Fruit fly (Drosophila melanogaster) whole organism, embryonic: Measurements from ENCODE around the gene CG7650.

Experiments used
- B-H2 ChIP-seq: fragments of 200-800 bp; sonication (Bioruptor generic); optimal IDR thresholded peaks from 2 replicates; lab custom pipeline; 2018; ENCODE audit warnings: missing biosample characterization, mild to moderate bottlenecking, missing genetic modification characterization
- CG11398 ChIP-seq: fragments of 200-800 bp; sonication (Bioruptor generic); optimal IDR thresholded peaks from 2 replicates; lab custom pipeline; 2016; ENCODE audit warnings: missing biosample characterization, missing genetic modification characterization
- CG12769 ChIP-seq: fragments of 200-800 bp; sonication (Bioruptor generic); optimal IDR thresholded peaks from 2 replicates; lab custom pipeline; 2019; ENCODE audit warnings: missing biosample characterization, mild to moderate bottlenecking, missing genetic modification characterization, moderate library complexity
- CG15269 ChIP-seq: fragments of 200-800 bp; sonication (Bioruptor generic); optimal IDR thresholded peaks from 2 replicates; lab custom pipeline; 2018; ENCODE audit warnings: missing biosample characterization, mild to moderate bottlenecking, missing genetic modification characterization, moderate library complexity
- CG15479 ChIP-seq: fragments of 200-800 bp; sonication (Bioruptor generic); optimal IDR thresholded peaks from 3 replicates; lab custom pipeline; 2019; ENCODE audit warnings: missing biosample characterization, mild to moderate bottlenecking, missing genetic modification characterization, moderate library complexity
- CG1792 ChIP-seq: fragments of 200-800 bp; sonication (Bioruptor generic); optimal IDR thresholded peaks from 2 replicates; lab custom pipeline; 2016; ENCODE audit warnings: missing biosample characterization, missing genetic modification characterization
- CG31224 ChIP-seq: fragments of 200-800 bp; sonication (Bioruptor generic); IDR thresholded peaks from 2 replicates; pipeline ENCODE4 v1.3.6; 2022; ENCODE audit warnings: missing biosample characterization, missing genetic modification characterization
- CG31441 ChIP-seq: fragments of 200-800 bp; sonication (Bioruptor generic); IDR thresholded peaks from 2 replicates; pipeline ENCODE4 v1.3.6; 2022; ENCODE audit warnings: missing biosample characterization, missing genetic modification characterization
- CG32532 ChIP-seq: fragments of 200-800 bp; sonication (Bioruptor generic); IDR thresholded peaks from 2 replicates; pipeline ENCODE4 v1.3.6; 2022; ENCODE audit warnings: missing biosample characterization, missing genetic modification characterization
- CG3281 ChIP-seq: fragments of 200-800 bp; sonication (Bioruptor generic); optimal IDR thresholded peaks from 3 replicates; lab custom pipeline; 2017; ENCODE audit warnings: missing biosample characterization, mild to moderate bottlenecking, missing genetic modification characterization
- CG33213 ChIP-seq: fragments of 200-800 bp; sonication (Bioruptor generic); optimal IDR thresholded peaks from 3 replicates; lab custom pipeline; 2016; ENCODE audit warnings: missing biosample characterization, missing genetic modification characterization
- CG3726 ChIP-seq: fragments of 200-800 bp; sonication (Bioruptor generic); IDR thresholded peaks from 3 replicates; pipeline ENCODE4, ENCODE4 v1.3.6; 2022; ENCODE audit warnings: missing biosample characterization, missing genetic modification characterization
- CG4328 ChIP-seq: fragments of 200-800 bp; sonication (Bioruptor generic); optimal IDR thresholded peaks from 3 replicates; lab custom pipeline; 2017; ENCODE audit warnings: missing biosample characterization, missing genetic modification reagents, missing genetic modification characterization
- CG6791 ChIP-seq: fragments of 200-800 bp; sonication (Bioruptor generic); IDR thresholded peaks from 3 replicates; pipeline ENCODE4 v1.3.6; 2022; ENCODE audit warnings: missing biosample characterization, missing genetic modification characterization; ENCODE audit not compliant: partially characterized antibody
- CG7271 ChIP-seq: fragments of 200-800 bp; sonication (Bioruptor generic); optimal IDR thresholded peaks from 2 replicates; lab custom pipeline; 2018; ENCODE audit warnings: missing biosample characterization, mild to moderate bottlenecking, missing genetic modification characterization, moderate library complexity
- CG7357 ChIP-seq: fragments of 200-800 bp; sonication (Bioruptor generic); IDR thresholded peaks from 3 replicates; pipeline ENCODE4 v1.3.6; 2022; ENCODE audit warnings: missing biosample characterization, missing genetic modification characterization
- CG7928 ChIP-seq: fragments of 200-800 bp; sonication (Bioruptor generic); optimal IDR thresholded peaks from 2 replicates; lab custom pipeline; 2017; ENCODE audit warnings: missing biosample characterization, mild to moderate bottlenecking, missing genetic modification characterization
- CG8089 ChIP-seq: fragments of 200-800 bp; sonication (Bioruptor generic); optimal IDR thresholded peaks from 3 replicates; lab custom pipeline; 2016; ENCODE audit warnings: missing biosample characterization, missing genetic modification characterization
- CG8290 ChIP-seq, 3 experiments: fragments of 200-800 bp; sonication (Bioruptor generic); optimal IDR thresholded peaks; 2 replicates each; lab custom pipeline; 2016 to 2019; ENCODE audit warnings: missing biosample characterization in 3 of 3, missing genetic modification characterization in 3 of 3, mild to moderate bottlenecking in 2 of 3, moderate library complexity in 1 of 3
- CG9727 ChIP-seq: fragments of 200-800 bp; sonication (Bioruptor generic); optimal IDR thresholded peaks from 3 replicates; lab custom pipeline; 2017; ENCODE audit warnings: missing biosample characterization, mild to moderate bottlenecking, missing genetic modification characterization
- CG9797 ChIP-seq: fragments of 200-800 bp; sonication (Bioruptor generic); optimal IDR thresholded peaks from 3 replicates; lab custom pipeline; 2018; ENCODE audit warnings: missing biosample characterization, mild to moderate bottlenecking, missing genetic modification characterization
- D ChIP-seq, 2 experiments: fragments of 200-800 bp in 1 of 2; fragments of >200 bp in 1 of 2; sonication (Bioruptor generic) in 1 of 2; optimal IDR thresholded peaks; 2 replicates in 1 of 2; 3 replicates in 1 of 2; lab custom pipeline; 2017; ENCODE audit warnings: mild to moderate bottlenecking in 1 of 2, missing biosample characterization in 1 of 2, missing genetic modification characterization in 1 of 2, missing genetic modification reagents in 1 of 2
- Dip3 ChIP-seq: fragments of 200-800 bp; sonication (Bioruptor generic); optimal IDR thresholded peaks from 3 replicates; lab custom pipeline; 2016; ENCODE audit warnings: missing biosample characterization, missing genetic modification characterization
- Dref ChIP-seq: fragments of 200-800 bp; sonication (Bioruptor generic); IDR thresholded peaks from 2 replicates; pipeline ENCODE4 v1.3.6; 2022; ENCODE audit warnings: missing biosample characterization, missing genetic modification characterization
- Drgx ChIP-seq: fragments of 200-800 bp; sonication (Bioruptor generic); IDR thresholded peaks from 2 replicates; pipeline ENCODE4 v1.3.6; 2022; ENCODE audit warnings: missing biosample characterization, missing genetic modification characterization
- E2f2 ChIP-seq: fragments of 200-800 bp; sonication (Bioruptor generic); IDR thresholded peaks from 2 replicates; pipeline ENCODE4 v1.3.6; 2022; ENCODE audit warnings: missing biosample characterization, missing genetic modification characterization
- Hr51 ChIP-seq, 2 experiments: fragments of 200-800 bp; sonication (Bioruptor generic); optimal IDR thresholded peaks; 2 replicates in 1 of 2; 3 replicates in 1 of 2; lab custom pipeline; 2016 to 2018; ENCODE audit warnings: missing biosample characterization in 2 of 2, missing genetic modification characterization in 2 of 2, mild to moderate bottlenecking in 1 of 2, moderate library complexity in 1 of 2
- Lhr ChIP-seq: fragments of 200-800 bp; sonication (Bioruptor generic); optimal IDR thresholded peaks from 3 replicates; lab custom pipeline; 2017; ENCODE audit warnings: mild to moderate bottlenecking, missing biosample characterization, missing genetic modification reagents, missing genetic modification characterization
- Meics ChIP-seq: fragments of 200-800 bp; sonication (Bioruptor generic); optimal IDR thresholded peaks from 2 replicates; lab custom pipeline; 2017; ENCODE audit warnings: missing biosample characterization, mild to moderate bottlenecking, missing genetic modification characterization
- Mrtf ChIP-seq: fragments of 200-800 bp; sonication (Bioruptor generic); IDR thresholded peaks from 3 replicates; pipeline ENCODE4 v1.3.6; 2022; ENCODE audit warnings: missing biosample characterization, missing genetic modification characterization
- Oli ChIP-seq: fragments of 200-800 bp; sonication (Bioruptor generic); optimal IDR thresholded peaks from 2 replicates; lab custom pipeline; 2018; ENCODE audit warnings: missing biosample characterization, mild to moderate bottlenecking, missing genetic modification characterization, moderate library complexity
- Opbp ChIP-seq: fragments of 200-800 bp; sonication (Bioruptor generic); IDR thresholded peaks from 3 replicates; pipeline ENCODE4 v1.3.6; 2022; ENCODE audit warnings: missing biosample characterization, missing genetic modification characterization; ENCODE audit not compliant: partially characterized antibody
- Poxn ChIP-seq: fragments of 200-800 bp; sonication (Bioruptor generic); IDR thresholded peaks from 2 replicates; pipeline ENCODE4 v1.3.6; 2022; ENCODE audit warnings: missing biosample characterization, missing genetic modification characterization
- Sin3A ChIP-seq: fragments of >200 bp; optimal IDR thresholded peaks from 2 replicates; lab custom pipeline; 2018
- Ssrp ChIP-seq: fragments of 200-800 bp; sonication (Bioruptor generic); optimal IDR thresholded peaks from 2 replicates; lab custom pipeline; 2018; ENCODE audit warnings: missing biosample characterization, mild to moderate bottlenecking, missing genetic modification characterization, moderate library complexity
- aop ChIP-seq: fragments of 200-800 bp; sonication (Bioruptor generic); IDR thresholded peaks from 2 replicates; pipeline ENCODE4 v1.3.6; 2022; ENCODE audit warnings: missing biosample characterization, missing genetic modification characterization
- bbx ChIP-seq: fragments of 200-800 bp; sonication (Bioruptor generic); IDR thresholded peaks from 2 replicates; pipeline ENCODE4 v1.3.6; 2022; ENCODE audit warnings: missing biosample characterization, missing genetic modification characterization; ENCODE audit not compliant: partially characterized antibody
- bigmax ChIP-seq: fragments of 200-800 bp; sonication (Bioruptor generic); optimal IDR thresholded peaks from 2 replicates; lab custom pipeline; 2018; ENCODE audit warnings: missing biosample characterization, mild to moderate bottlenecking, missing genetic modification characterization
- dati ChIP-seq: fragments of 200-800 bp; sonication (Bioruptor generic); IDR thresholded peaks from 2 replicates; pipeline ENCODE4 v1.3.6; 2022; ENCODE audit warnings: missing biosample characterization, missing genetic modification characterization
- gt ChIP-seq: fragments of 200-800 bp; sonication (Bioruptor generic); IDR thresholded peaks from 2 replicates; pipeline ENCODE4 v1.3.6; 2022; ENCODE audit warnings: missing biosample characterization, missing genetic modification characterization
- mirr ChIP-seq: fragments of 200-800 bp; sonication (Bioruptor generic); optimal IDR thresholded peaks from 3 replicates; lab custom pipeline; 2018; ENCODE audit warnings: missing biosample characterization, mild to moderate bottlenecking, missing genetic modification characterization
- odd ChIP-seq: fragments of 200-800 bp; sonication (Bioruptor generic); optimal IDR thresholded peaks from 2 replicates; lab custom pipeline; 2017; ENCODE audit warnings: missing biosample characterization, mild to moderate bottlenecking, missing genetic modification characterization
- org-1 ChIP-seq: fragments of 200-800 bp; sonication (Bioruptor generic); optimal IDR thresholded peaks from 2 replicates; lab custom pipeline; 2017; ENCODE audit warnings: missing biosample characterization, missing genetic modification characterization
- rib ChIP-seq: fragments of 200-800 bp; sonication (Bioruptor generic); IDR thresholded peaks from 2 replicates; pipeline ENCODE4 v1.3.6; 2022; ENCODE audit warnings: missing biosample characterization, missing genetic modification characterization
- salm ChIP-seq: fragments of 200-800 bp; sonication (Bioruptor generic); optimal IDR thresholded peaks from 2 replicates; lab custom pipeline; 2018; ENCODE audit warnings: missing biosample characterization, mild to moderate bottlenecking, missing genetic modification characterization
- sim ChIP-seq: fragments of 200-800 bp; sonication (Bioruptor generic); IDR thresholded peaks from 2 replicates; pipeline ENCODE4 v1.3.6; 2022; ENCODE audit warnings: missing biosample characterization, missing genetic modification characterization
- sisA ChIP-seq: fragments of 200-800 bp; sonication (Bioruptor generic); IDR thresholded peaks from 2 replicates; pipeline ENCODE4 v1.3.6; 2022; ENCODE audit warnings: missing biosample characterization, missing genetic modification characterization
- ssp ChIP-seq: fragments of 200-800 bp; sonication (Bioruptor generic); IDR thresholded peaks from 2 replicates; pipeline ENCODE4 v1.3.6; 2022; ENCODE audit warnings: missing biosample characterization, missing genetic modification characterization

Gene CG7650

dm6 chr3L:15625676-15626414 lies 15.7 kb upstream of the CG7650 start (continued):
- TF ChIP-seq bbx (no peak), CG6791 (GFP tag; lab: Robert Waterston, UW) (no peak), aop (GFP tag; lab: Robert Waterston, UW) (peak; percentile 28; the same call in 1 of the 2 replicates), Dref (GFP tag; lab: Robert Waterston, UW) (no peak), Hr51 (GFP tag; optimal IDR thresholded peaks at IDR 0.05; lab: Kevin White, UChicago) (peak in 1 of 2 experiments; percentile 95), Mrtf (peak; percentile 66; the same call in 1 of the 3 replicates), CG15269 (tag; lab: Kevin White, UChicago) (peak; percentile 92), Sin3A (no peak), CG8290 (GFP tag; optimal IDR thresholded peaks at IDR 0.05; lab: Kevin White, UChicago) (peak; percentile 70), CG8290 (tag; optimal IDR thresholded peaks at IDR 0.05; lab: Kevin White, UChicago) (peak in 1 of 2 experiments; percentile 28), CG7271 (tag; lab: Kevin White, UChicago) (peak; percentile 20), CG31224 (GFP tag; lab: Robert Waterston, UW) (peak; percentile 80), rib (GFP tag; lab: Robert Waterston, UW) (no peak), CG3726 (GFP tag; lab: Robert Waterston, UW) (peak; percentile 73; the same call in 2 of the 3 replicates), CG8089 (GFP tag; lab: Kevin White, UChicago) (no peak), CG9797 (peak; percentile 11), CG9727 (peak; percentile 92), CG33213 (peak; percentile 12), CG7928 (GFP tag; lab: Kevin White, UChicago) (peak; percentile 62), sim (GFP tag; lab: Robert Waterston, UW) (peak; percentile 69; the same call in 1 of the 2 replicates), CG7357 (GFP tag; lab: Robert Waterston, UW) (peak; percentile 84), CG32532 (GFP tag; lab: Robert Waterston, UW) (peak; percentile 88), Dip3 (GFP tag; lab: Kevin White, UChicago) (peak; percentile 15), Ssrp (peak; percentile 95), E2f2 (peak; percentile 90), Lhr (GFP tag; lab: Kevin White, UChicago) (peak; percentile 70), Oli (tag; lab: Kevin White, UChicago) (peak; percentile 95), org-1 (GFP tag; lab: Kevin White, UChicago) (peak; percentile 92), CG4328 (GFP tag; lab: Kevin White, UChicago) (peak; percentile 75), CG15479 (no peak), ssp (GFP tag; lab: Robert Waterston, UW) (peak; percentile 79), bigmax (GFP tag; lab: Kevin White, UChicago) (no peak), CG1792 (GFP tag; lab: Kevin White, UChicago) (no peak), salm (tag; lab: Kevin White, UChicago) (peak; percentile 90), sisA (GFP tag; lab: Robert Waterston, UW) (peak; percentile 85), CG3281 (GFP tag; lab: Kevin White, UChicago) (peak; percentile 92), Opbp (GFP tag; lab: Robert Waterston, UW) (no peak), odd (GFP tag; lab: Kevin White, UChicago) (peak; percentile 84), CG12769 (tag; lab: Kevin White, UChicago) (no peak), Poxn (GFP tag; lab: Robert Waterston, UW) (no peak), Meics (GFP tag; lab: Kevin White, UChicago) (peak; percentile 90), Drgx (GFP tag; lab: Robert Waterston, UW) (peak; percentile 90), CG11398 (GFP tag; lab: Kevin White, UChicago) (no peak), D (optimal IDR thresholded peaks at IDR 0.05; lab: Kevin White, UChicago) (no peak), D (GFP tag; optimal IDR thresholded peaks at IDR 0.05; lab: Kevin White, UChicago) (peak; percentile 92), mirr (GFP tag; lab: Kevin White, UChicago) (peak; percentile 11), CG31441 (GFP tag; lab: Robert Waterston, UW) (peak; percentile 96), B-H2 (peak; percentile 44), gt (GFP tag; lab: Robert Waterston, UW) (peak; percentile 52), dati (GFP tag; lab: Robert Waterston, UW) (no peak)
